Worm (Caenorhabditis elegans): Measurements from ENCODE around the gene ncs-1.

ncs-1 gene

DNA sequence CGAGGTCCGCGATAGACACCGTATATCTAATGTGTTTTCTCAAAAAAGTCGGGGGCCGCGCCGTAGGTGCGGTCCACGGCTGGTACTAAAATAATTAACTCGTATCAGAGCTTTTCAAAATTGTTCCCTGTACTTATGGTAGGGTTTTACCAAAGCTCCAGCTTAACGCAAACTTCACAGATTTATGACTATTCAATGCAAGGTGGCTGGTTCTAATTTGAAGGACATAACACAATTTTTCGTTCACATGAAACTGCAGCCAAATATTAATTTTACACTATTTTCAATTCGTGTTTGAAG is 12.1 kb upstream of the ncs-1 start:
- TF ChIP-seq sptf-1 (tag; optimal IDR thresholded peaks at IDR 0.05) (no peak), ztf-11 (tag; optimal IDR thresholded peaks at IDR 0.05) (no peak), nhr-20 (tag; optimal IDR thresholded peaks at IDR 0.05) (no peak), lin-39 (tag; optimal IDR thresholded peaks at IDR 0.05) (no peak), nhr-12 (tag; optimal IDR thresholded peaks at IDR 0.05) (no peak), lin-35 (GFP tag; optimal IDR thresholded peaks at IDR 0.05) (no peak), Y116A8C.19 (tag; optimal IDR thresholded peaks at IDR 0.05; ENCODE audit: borderline replicate concordance) (no peak), egl-13 (tag; optimal IDR thresholded peaks at IDR 0.05) (no peak), pag-3 (tag; optimal IDR thresholded peaks at IDR 0.05; ENCODE audit: borderline replicate concordance, insufficient read depth) (no peak), unc-130 (tag; optimal IDR thresholded peaks at IDR 0.05) (no peak), sox-4 (tag; optimal IDR thresholded peaks at IDR 0.05) (no peak), lir-3 (tag; optimal IDR thresholded peaks at IDR 0.05; ENCODE audit: poor library complexity) (no peak), sup-37 (GFP tag; optimal IDR thresholded peaks at IDR 0.05) (no peak), grh-1 (GFP tag; IDR thresholded peaks at IDR 0.05) (no peak), fkh-4 (tag; optimal IDR thresholded peaks at IDR 0.05; ENCODE audit: borderline replicate concordance) (no peak), elt-2 (tag; optimal IDR thresholded peaks at IDR 0.05) (no peak), lsy-2 (tag; optimal IDR thresholded peaks at IDR 0.05) (no peak), nhr-19 (GFP tag; conservative IDR thresholded peaks at IDR 0.05) (no peak)

DNA sequence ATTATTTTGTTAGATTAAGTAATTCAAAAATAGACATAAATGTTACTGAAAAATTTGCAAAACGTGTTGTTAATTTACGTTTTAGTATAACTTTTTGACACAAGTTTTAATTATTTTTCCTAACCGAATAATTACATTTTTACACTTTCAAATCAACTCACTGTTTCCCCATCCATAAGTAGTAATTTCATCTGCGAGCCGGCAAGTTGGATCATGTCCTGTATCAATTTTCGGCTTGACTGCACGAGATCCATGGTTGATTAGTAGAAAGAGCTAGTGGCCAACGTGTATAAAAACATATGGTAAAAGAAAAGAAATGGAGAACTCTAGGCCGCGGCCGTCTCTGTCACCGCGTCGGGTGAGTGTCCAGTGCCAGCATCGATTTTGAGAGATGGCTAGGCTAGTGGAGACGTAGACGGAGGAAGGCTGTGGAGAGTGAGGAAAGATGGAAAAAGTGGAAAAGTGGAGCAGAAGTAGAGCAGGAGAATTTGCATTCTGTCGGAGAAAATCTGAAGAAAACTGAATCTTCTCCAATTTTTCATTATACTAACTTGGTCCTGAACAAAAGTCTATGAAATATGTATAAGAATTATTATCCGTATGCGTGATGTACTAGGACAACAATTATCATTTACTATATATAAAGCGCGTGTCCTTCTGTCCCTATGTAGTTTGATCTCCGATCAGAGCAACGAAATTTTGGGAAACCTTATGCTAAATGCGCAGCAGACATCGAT is 11.6 kb upstream of the ncs-1 start, which contains the start of gene vps-45:
TSS of gene vps-45 (minus strand) at position 350 of the 737 bp plus-strand sequence.
- TF ChIP-seq lir-3 (tag; optimal IDR thresholded peaks at IDR 0.05; ENCODE audit: poor library complexity) (no peak), F16B12.6 (tag; optimal IDR thresholded peaks at IDR 0.05) (no peak), nhr-237 (tag; optimal IDR thresholded peaks at IDR 0.05) (no peak), mab-9 (GFP tag; IDR thresholded peaks at IDR 0.05) (no peak), lin-14 (GFP tag; optimal IDR thresholded peaks at IDR 0.05) (peak; percentile 70), C34B4.2 (tag; optimal IDR thresholded peaks at IDR 0.05) (no peak), irx-1 (tag; optimal IDR thresholded peaks at IDR 0.05) (no peak), sup-37 (GFP tag; optimal IDR thresholded peaks at IDR 0.05) (no peak), fkh-8 (tag; optimal IDR thresholded peaks at IDR 0.05) (no peak), zip-4 (GFP tag; optimal IDR thresholded peaks at IDR 0.05) (no peak), dpl-1 (GFP tag; optimal IDR thresholded peaks at IDR 0.05) (peak in 1 of 3 experiments; percentile 25), elt-3 (tag; optimal IDR thresholded peaks at IDR 0.05) (no peak), elt-2 (tag; optimal IDR thresholded peaks at IDR 0.05) (peak; percentile 8), aha-1 (tag; optimal IDR thresholded peaks at IDR 0.05) (no peak), ceh-82 (tag; optimal IDR thresholded peaks at IDR 0.05) (peak in 2 of 3 experiments; percentile 12 to 60), sptf-1 (tag; optimal IDR thresholded peaks at IDR 0.05) (no peak), ztf-4 (tag; optimal IDR thresholded peaks at IDR 0.05) (no peak), nhr-85 (tag) (peak; percentile 62), unc-86 (tag; optimal IDR thresholded peaks at IDR 0.05) (peak; percentile 14), efl-1 (optimal IDR thresholded peaks at IDR 0.05) (peak; percentile 3 to 6), efl-1 (GFP tag; optimal IDR thresholded peaks at IDR 0.05 in 1 of 2) (no peak), C16A3.4 (tag; optimal IDR thresholded peaks at IDR 0.05) (peak; percentile 26), zag-1 (tag; optimal IDR thresholded peaks at IDR 0.05) (no peak), alr-1 (tag; optimal IDR thresholded peaks at IDR 0.05; ENCODE audit: borderline replicate concordance) (no peak), nhr-47 (tag; optimal IDR thresholded peaks at IDR 0.05) (peak; percentile 34), nhr-71 (tag; optimal IDR thresholded peaks at IDR 0.05) (peak; percentile 42), mdl-1 (tag; optimal IDR thresholded peaks at IDR 0.05) (peak in 1 of 2 experiments; percentile 11), ama-1 (optimal IDR thresholded peaks at IDR 0.05) (no peak), egl-27 (tag; optimal IDR thresholded peaks at IDR 0.05) (no peak), snu-23 (GFP tag; optimal IDR thresholded peaks at IDR 0.05) (peak; percentile 65), nhr-28 (tag; optimal IDR thresholded peaks at IDR 0.05) (no peak), lin-39 (tag; optimal IDR thresholded peaks at IDR 0.05) (no peak), dsc-1 (tag; optimal IDR thresholded peaks at IDR 0.05) (peak; percentile 57), egl-13 (tag; optimal IDR thresholded peaks at IDR 0.05) (peak; percentile 29), ets-5 (GFP tag; IDR thresholded peaks at IDR 0.05) (no peak), rnt-1 (tag; optimal IDR thresholded peaks at IDR 0.05) (peak; percentile 74), skn-1 (tag; optimal IDR thresholded peaks at IDR 0.05) (peak; percentile 67), vab-15 (tag; optimal IDR thresholded peaks at IDR 0.05) (no peak)
